Worm (Caenorhabditis elegans) whole organism, midembryonic: ENCODE results near the gene sru-25.

Source experiments
- cog-1 ChIP-seq: sonication (generic microtip); optimal IDR thresholded peaks from 2 replicates; lab custom pipeline; 2016; ENCODE audit warnings: missing genetic modification characterization, missing compliant biosample characterization
- flt-1 ChIP-seq: fragments of 200-800 bp; sonication (Bioruptor generic); IDR thresholded peaks from 2 replicates; pipeline ENCODE4 v1.3.6; 2022; ENCODE audit warnings: missing genetic modification characterization, missing compliant biosample characterization
- tab-1 ChIP-seq: fragments of 200-800 bp; sonication (Bioruptor generic); IDR thresholded peaks from 2 replicates; pipeline ENCODE4 v1.3.6; 2022; ENCODE audit warnings: missing genetic modification characterization, missing compliant biosample characterization

DNA sequence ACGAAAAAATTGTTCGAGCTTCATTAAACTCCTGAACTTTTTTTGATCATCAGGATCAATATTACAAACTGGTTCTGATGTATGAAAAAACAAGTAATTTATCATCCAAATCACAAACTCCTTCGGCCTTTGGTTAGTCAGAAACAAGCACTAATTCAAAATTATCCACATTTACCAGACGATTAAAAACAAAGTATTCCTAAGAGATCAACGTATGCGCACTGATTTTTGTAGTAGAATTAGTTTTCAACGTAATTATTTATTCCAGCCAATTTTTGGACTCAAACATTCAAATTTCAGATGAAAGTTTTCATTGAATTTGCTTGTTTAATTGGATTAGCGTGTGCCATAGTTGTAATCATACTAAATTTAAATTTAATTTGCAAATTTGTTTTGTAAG, 32.8 kb upstream of the sru-25 start, which contains the start of gene srbc-38:
- no peak for TF ChIP-seq cog-1
- TF ChIP-seq tab-1, result no peak
- TF ChIP-seq flt-1 (GFP tag; lab: Robert Waterston, UW), result no peak
